Worm (Caenorhabditis elegans) whole organism, L4 larva: Measurements from ENCODE around the gene F27E5.3.

Experiments
- D1046.2 ChIP-seq: fragments of 200-800 bp; sonication (Bioruptor generic); IDR thresholded peaks from 2 replicates; pipeline ENCODE4 v1.3.6; 2022; ENCODE audit warnings: missing genetic modification characterization, missing compliant biosample characterization
- Y105C5A.15 ChIP-seq: fragments of 200-800 bp; sonication (Bioruptor generic); IDR thresholded peaks from 2 replicates; pipeline ENCODE4 v1.3.6; 2022; ENCODE audit warnings: missing genetic modification characterization, missing compliant biosample characterization
- aha-1 ChIP-seq: fragments of 150-350 bp; peaks from one replicate; lab custom pipeline; 2014; ENCODE audit warnings: missing biosample characterization, missing genetic modification characterization
- aly-2 ChIP-seq: sonication (generic microtip); optimal IDR thresholded peaks from 2 replicates; lab custom pipeline; 2018; ENCODE audit warnings: missing biosample characterization, missing genetic modification characterization
- ama-1 ChIP-seq: fragments of 150-350 bp; optimal IDR thresholded peaks from 2 replicates; lab custom pipeline; 2014; ENCODE audit warnings: inconsistent platforms, mixed read lengths
- attf-4 ChIP-seq: sonication (generic microtip); optimal IDR thresholded peaks from 3 replicates; lab custom pipeline; 2017; ENCODE audit warnings: missing biosample characterization, missing genetic modification characterization
- ceh-20 ChIP-seq: fragments of 200-800 bp; sonication (Bioruptor generic); IDR thresholded peaks from 2 replicates; pipeline ENCODE4 v1.3.6; 2022; ENCODE audit warnings: missing genetic modification reagents, missing genetic modification characterization, missing compliant biosample characterization
- ceh-28 ChIP-seq: fragments of 150-350 bp; optimal IDR thresholded peaks from 2 replicates; lab custom pipeline; 2014; ENCODE audit warnings: missing biosample characterization, missing genetic modification reagents, missing genetic modification characterization
- cey-2 ChIP-seq: sonication (generic microtip); optimal IDR thresholded peaks from 3 replicates; lab custom pipeline; 2017; ENCODE audit warnings: missing genetic modification characterization, mild to moderate bottlenecking, missing compliant biosample characterization, antibody characterized with exemption, borderline replicate concordance; ENCODE audit not compliant: insufficient read depth
- ctbp-1 ChIP-seq: fragments of 200-800 bp; sonication (Bioruptor generic); IDR thresholded peaks from 2 replicates; pipeline ENCODE4 v1.3.6; 2022; ENCODE audit warnings: missing genetic modification reagents, missing genetic modification characterization, missing compliant biosample characterization
- daf-16 ChIP-seq, 3 experiments: sonication (generic microtip); optimal IDR thresholded peaks; 2 replicates each; lab custom pipeline; 2016 to 2017; ENCODE audit warnings: missing genetic modification characterization in 3 of 3, missing genetic modification reagents in 3 of 3, mild to moderate bottlenecking in 2 of 3, missing compliant biosample characterization in 2 of 3, missing biosample characterization in 1 of 3, moderate library complexity in 1 of 3
- dmd-6 ChIP-seq: fragments of 200-800 bp; sonication (Bioruptor generic); IDR thresholded peaks from 2 replicates; pipeline ENCODE4 v1.3.6; 2022; ENCODE audit warnings: missing genetic modification reagents, missing genetic modification characterization, missing compliant biosample characterization
- dmd-8 ChIP-seq: fragments of 200-800 bp; sonication (Bioruptor generic); IDR thresholded peaks from 2 replicates; pipeline ENCODE4 v1.3.6; 2022; ENCODE audit warnings: missing genetic modification characterization, missing compliant biosample characterization
- dve-1 ChIP-seq: sonication (generic microtip); optimal IDR thresholded peaks from 2 replicates; lab custom pipeline; 2017; ENCODE audit warnings: antibody characterized with exemption, mild to moderate bottlenecking, missing genetic modification characterization, missing compliant biosample characterization; ENCODE audit not compliant: insufficient read depth
- fos-1 ChIP-seq: fragments of 150-350 bp; optimal IDR thresholded peaks from 2 replicates; lab custom pipeline; 2014; ENCODE audit warnings: missing biosample characterization, missing genetic modification characterization
- gei-8 ChIP-seq: fragments of 200-800 bp; sonication (Bioruptor generic); optimal IDR thresholded peaks from 2 replicates; lab custom pipeline; 2018; ENCODE audit warnings: mild to moderate bottlenecking, missing genetic modification characterization, missing compliant biosample characterization
- hlh-11 ChIP-seq: fragments of 200-800 bp; sonication (Bioruptor generic); optimal IDR thresholded peaks from 2 replicates; lab custom pipeline; 2018; ENCODE audit warnings: mild to moderate bottlenecking, missing genetic modification characterization, missing compliant biosample characterization
- hlh-30 ChIP-seq: sonication (generic microtip); optimal IDR thresholded peaks from 2 replicates; lab custom pipeline; 2017; ENCODE audit warnings: antibody characterized with exemption, mild to moderate bottlenecking, missing genetic modification characterization, missing compliant biosample characterization; ENCODE audit not compliant: insufficient read depth
- lin-1 ChIP-seq: fragments of 200-800 bp; sonication (Bioruptor generic); IDR thresholded peaks from 2 replicates; pipeline ENCODE4 v1.3.6; 2022; ENCODE audit warnings: missing genetic modification reagents, missing genetic modification characterization, missing compliant biosample characterization
- lin-15B ChIP-seq: fragments of 150-350 bp; sonication (generic microtip); optimal IDR thresholded peaks from 3 replicates; lab custom pipeline; 2014; ENCODE audit warnings: missing biosample characterization, missing genetic modification characterization
- lin-29 ChIP-seq: fragments of 200-800 bp; sonication (Bioruptor generic); IDR thresholded peaks from 2 replicates; pipeline ENCODE4 v1.3.6; 2022; ENCODE audit warnings: missing genetic modification reagents, missing genetic modification characterization, missing compliant biosample characterization
- lir-3 ChIP-seq: sonication (generic microtip); optimal IDR thresholded peaks from 2 replicates; lab custom pipeline; 2016; ENCODE audit warnings: mild to moderate bottlenecking, missing genetic modification characterization, missing compliant biosample characterization
- lsy-2 ChIP-seq, 2 experiments: fragments of 150-350 bp in 1 of 2; sonication (generic microtip) in 1 of 2; optimal IDR thresholded peaks; 2 replicates each; lab custom pipeline; 2014 to 2017; ENCODE audit warnings: missing biosample characterization in 2 of 2, missing genetic modification characterization in 2 of 2
- mdl-1 ChIP-seq, 2 experiments: fragments of 150-350 bp in 1 of 2; sonication (generic microtip) in 1 of 2; optimal IDR thresholded peaks; 2 replicates each; lab custom pipeline; 2014 to 2017; ENCODE audit warnings: missing biosample characterization in 2 of 2, missing genetic modification characterization in 2 of 2
- mdt-29 ChIP-seq: fragments of 200-800 bp; sonication (Bioruptor generic); IDR thresholded peaks from 2 replicates; pipeline ENCODE4 v1.3.6; 2022; ENCODE audit warnings: missing genetic modification reagents, missing genetic modification characterization, missing compliant biosample characterization
- mxl-3 ChIP-seq: fragments of 200-800 bp; sonication (Bioruptor generic); optimal IDR thresholded peaks from 2 replicates; lab custom pipeline; 2018; ENCODE audit warnings: mild to moderate bottlenecking, missing genetic modification characterization, missing compliant biosample characterization
- nhr-10 ChIP-seq: fragments of 150-350 bp; optimal IDR thresholded peaks from 2 replicates; lab custom pipeline; 2014; ENCODE audit warnings: missing biosample characterization, missing genetic modification characterization
- nhr-237 ChIP-seq: sonication (generic microtip); optimal IDR thresholded peaks from 2 replicates; lab custom pipeline; 2017; ENCODE audit warnings: missing biosample characterization, missing genetic modification characterization
- nhr-28 ChIP-seq: fragments of 150-350 bp; optimal IDR thresholded peaks from 2 replicates; lab custom pipeline; 2014; ENCODE audit warnings: missing biosample characterization, missing genetic modification characterization
- nhr-77 ChIP-seq: fragments of 150-350 bp; optimal IDR thresholded peaks from 2 replicates; lab custom pipeline; 2014; ENCODE audit warnings: missing biosample characterization, missing genetic modification characterization
- pha-4 ChIP-seq, 2 experiments: fragments of 150-350 bp in 1 of 2; fragments of 200-800 bp in 1 of 2; sonication (Bioruptor generic) in 1 of 2; IDR thresholded peaks in 1 of 2; optimal IDR thresholded peaks in 1 of 2; 2 replicates each; pipeline versions ENCODE4 v1.3.6 to Lab custom; 2014 to 2022; ENCODE audit warnings: missing genetic modification characterization in 2 of 2, missing genetic modification reagents in 2 of 2, missing biosample characterization in 1 of 2, missing compliant biosample characterization in 1 of 2
- php-3 ChIP-seq: fragments of 200-800 bp; sonication (Bioruptor generic); IDR thresholded peaks from 2 replicates; pipeline ENCODE4 v1.3.6; 2022; ENCODE audit warnings: missing genetic modification reagents, missing genetic modification characterization, missing compliant biosample characterization
- pqm-1 ChIP-seq: sonication (generic microtip); optimal IDR thresholded peaks from 2 replicates; lab custom pipeline; 2017; ENCODE audit warnings: missing biosample characterization, missing genetic modification characterization
- rbr-2 ChIP-seq: sonication (generic microtip); optimal IDR thresholded peaks from 2 replicates; lab custom pipeline; 2016; ENCODE audit warnings: missing genotype, missing genetic modification characterization, missing compliant biosample characterization
- set-16 ChIP-seq: fragments of 200-800 bp; sonication (Bioruptor generic); IDR thresholded peaks from 2 replicates; pipeline ENCODE4 v1.3.6; 2022; ENCODE audit warnings: missing genetic modification reagents, missing genetic modification characterization, missing compliant biosample characterization
- snpc-1.2 ChIP-seq: fragments of 200-800 bp; sonication (Bioruptor generic); IDR thresholded peaks from 2 replicates; pipeline ENCODE4 v1.3.6; 2022; ENCODE audit warnings: missing genetic modification reagents, missing genetic modification characterization, missing compliant biosample characterization
- spr-3 ChIP-seq: fragments of 200-800 bp; sonication (Bioruptor generic); optimal IDR thresholded peaks from 2 replicates; lab custom pipeline; 2018; ENCODE audit warnings: mild to moderate bottlenecking, missing genetic modification characterization, missing compliant biosample characterization
- tag-97 ChIP-seq: fragments of 200-800 bp; sonication (Bioruptor generic); IDR thresholded peaks from 2 replicates; pipeline ENCODE4 v1.3.6; 2022; ENCODE audit warnings: missing genetic modification characterization, missing compliant biosample characterization
- tra-1 ChIP-seq: fragments of 200-800 bp; sonication (Bioruptor generic); IDR thresholded peaks from 2 replicates; pipeline ENCODE4 v1.3.6; 2022; ENCODE audit warnings: missing genetic modification reagents, missing genetic modification characterization, missing compliant biosample characterization
- unc-39 ChIP-seq: sonication (generic microtip); optimal IDR thresholded peaks from 2 replicates; lab custom pipeline; 2017; ENCODE audit warnings: missing biosample characterization, missing genetic modification characterization
- unc-62 ChIP-seq, 3 experiments: fragments of 150-350 bp in 1 of 3; sonication (generic microtip); optimal IDR thresholded peaks in 2 of 3; peaks in 1 of 3; 1 replicate in 1 of 3; 2 replicates in 2 of 3; lab custom pipeline; 2014 to 2017; ENCODE audit warnings: missing biosample characterization in 3 of 3, missing genetic modification characterization in 3 of 3, missing genetic modification reagents in 3 of 3, missing genotype in 1 of 3
- zip-11 ChIP-seq: fragments of 200-800 bp; sonication (Bioruptor generic); IDR thresholded peaks from 2 replicates; pipeline ENCODE4 v1.3.6; 2022; ENCODE audit warnings: missing genetic modification characterization, missing compliant biosample characterization

The F27E5.3 gene

ce11 chrII:10147502-10147901 lies 3.5 kb upstream of the F27E5.3 start:
- TF ChIP-seq nhr-28: no peak
- no peak for TF ChIP-seq D1046.2 (GFP tag; lab: Robert Waterston, UW)
- no peak for TF ChIP-seq lin-15B (tag; lab: Kevin White, UChicago)
- TF ChIP-seq tra-1 (GFP tag; lab: Robert Waterston, UW): no peak
- TF ChIP-seq tag-97 (GFP tag; lab: Robert Waterston, UW): no peak
- TF ChIP-seq lir-3: no peak
- no peak for TF ChIP-seq ceh-20
- TF ChIP-seq nhr-237 (tag; lab: Kevin White, UChicago): no peak
- TF ChIP-seq ctbp-1 (GFP tag; lab: Robert Waterston, UW): no peak
- TF ChIP-seq mdl-1 (tag; optimal IDR thresholded peaks at IDR 0.05; lab: Kevin White, UChicago): no peak
- TF ChIP-seq lin-1 (GFP tag; lab: Robert Waterston, UW): no peak
- TF ChIP-seq cey-2 (tag; lab: Kevin White, UChicago): no peak
- TF ChIP-seq, all 104 proteins: peak for 0

ce11 chrII:10146488-10146887 lies 2.5 kb upstream of the F27E5.3 start, which contains the start of gene pax-3:
Gene pax-3, plus strand, starts transcription at chrII:10146570.
- TF ChIP-seq aha-1 (peak; percentile 88), nhr-77 (tag; lab: Kevin White, UChicago) (no peak), ama-1 (lab: Kevin White, UChicago) (no peak), unc-62 (GFP tag; optimal IDR thresholded peaks at IDR 0.05 in 1 of 2; lab: Kevin White, UChicago) (peak in 1 of 2 experiments; percentile 3), unc-62 (tag; optimal IDR thresholded peaks at IDR 0.05; lab: Kevin White, UChicago) (no peak)

ce11 chrII:10139177-10139640 lies 4.8 kb downstream of the F27E5.3 start, which contains the start of gene asah-2:
Gene asah-2, plus strand, starts transcription at chrII:10139590.
- TF ChIP-seq pqm-1 (tag; lab: Kevin White, UChicago): peak; percentile 77
- peak; percentile 63 for TF ChIP-seq dmd-6
- TF ChIP-seq spr-3 (GFP tag; lab: Kevin White, UChicago): no peak
- no peak for TF ChIP-seq Y105C5A.15 (GFP tag; lab: Robert Waterston, UW)
- TF ChIP-seq hlh-11 (tag; lab: Kevin White, UChicago): peak; percentile 8
- TF ChIP-seq fos-1 (tag; lab: Kevin White, UChicago): no peak
- TF ChIP-seq nhr-10 (tag; lab: Kevin White, UChicago): no peak
- no peak for TF ChIP-seq snpc-1.2 (GFP tag; lab: Robert Waterston, UW)
- no peak for TF ChIP-seq aly-2 (tag; lab: Kevin White, UChicago)
- TF ChIP-seq zip-11 (GFP tag; lab: Robert Waterston, UW): no peak
- TF ChIP-seq mdl-1 (tag; optimal IDR thresholded peaks at IDR 0.05; lab: Kevin White, UChicago): no peak
- TF ChIP-seq php-3: 0 out of 2 replicates have a peak, but pooled peaks have one; percentile 24
- peak; percentile 66 for TF ChIP-seq mxl-3 (GFP tag; lab: Kevin White, UChicago)
- TF ChIP-seq nhr-28: peak; percentile 41
- no peak for TF ChIP-seq dmd-8 (GFP tag; lab: Robert Waterston, UW)
- no peak for TF ChIP-seq dve-1 (tag; lab: Kevin White, UChicago)
- no peak for TF ChIP-seq set-16 (GFP tag; lab: Robert Waterston, UW)
- TF ChIP-seq mdt-29: no peak
- no peak for TF ChIP-seq lin-1 (GFP tag; lab: Robert Waterston, UW)

- no peak for TF ChIP-seq attf-4 (tag; lab: Kevin White, UChicago)
- no peak for TF ChIP-seq lsy-2 (tag; optimal IDR thresholded peaks at IDR 0.05; lab: Kevin White, UChicago)
- no peak for TF ChIP-seq ceh-28 (tag; lab: Kevin White, UChicago)
- TF ChIP-seq aly-2 (tag; lab: Kevin White, UChicago): no peak
- no peak for TF ChIP-seq gei-8 (GFP tag; lab: Kevin White, UChicago)
- TF ChIP-seq tra-1 (GFP tag; lab: Robert Waterston, UW): no peak
- TF ChIP-seq zip-11 (GFP tag; lab: Robert Waterston, UW): no peak
- TF ChIP-seq hlh-30 (tag; lab: Kevin White, UChicago): no peak
- no peak for TF ChIP-seq pha-4 (GFP tag; IDR thresholded peaks at IDR 0.05; lab: Robert Waterston, UW)
- TF ChIP-seq pha-4 (tag; optimal IDR thresholded peaks at IDR 0.05; lab: Kevin White, UChicago): no peak
- TF ChIP-seq daf-16 (GFP tag; optimal IDR thresholded peaks at IDR 0.05; lab: Kevin White, UChicago): no peak
- no peak for TF ChIP-seq daf-16 (tag; optimal IDR thresholded peaks at IDR 0.05; lab: Kevin White, UChicago)
- no peak for TF ChIP-seq unc-39 (tag; lab: Kevin White, UChicago)
- TF ChIP-seq lin-29: no peak
- TF ChIP-seq dmd-8 (GFP tag; lab: Robert Waterston, UW): no peak
- no peak for TF ChIP-seq hlh-11 (tag; lab: Kevin White, UChicago)
- no peak for TF ChIP-seq rbr-2
These were observed 6.6 kb downstream of the F27E5.3 start, which contains the start of gene phg-1 for ce11 chrII:10137358-10137757. Gene phg-1, plus strand, starts transcription at chrII:10137658.
